Worm (Caenorhabditis elegans): ENCODE results near the gene H03E18.1.
"Not testable (repeated sequence)": the region's sequence is repeated elsewhere in the genome, so short reads cannot be mapped to it uniquely, and the experiment has no call there.

DNA sequence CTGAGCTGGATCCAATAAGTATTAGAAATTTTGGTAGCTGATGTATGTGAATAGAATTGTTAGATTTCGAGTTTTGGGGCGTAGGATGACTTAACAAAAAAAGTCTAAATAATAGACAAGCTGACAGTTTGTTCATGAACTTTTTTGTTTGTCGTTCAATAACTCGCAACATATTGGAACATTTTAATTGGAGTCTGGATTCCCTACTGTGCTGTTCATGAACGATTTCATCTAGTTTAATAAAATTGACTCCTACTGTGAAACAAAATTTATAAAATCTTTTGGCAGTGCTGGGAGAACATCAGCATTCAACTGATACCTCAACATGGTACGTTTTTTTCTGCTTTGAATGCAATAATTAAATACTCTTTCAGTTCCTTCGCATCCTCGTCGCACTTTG, 33.9 kb downstream of the H03E18.1 start, which contains the start of gene nspc-7:
- not testable (repeated sequence) for TF ChIP-seq elt-3 (tag; optimal IDR thresholded peaks at IDR 0.05); mdl-1 (tag; optimal IDR thresholded peaks at IDR 0.05); unc-39 (tag; optimal IDR thresholded peaks at IDR 0.05); unc-62 (GFP tag; optimal IDR thresholded peaks at IDR 0.05); snpc-4 (tag; optimal IDR thresholded peaks at IDR 0.05); ceh-82 (tag; optimal IDR thresholded peaks at IDR 0.05); ztf-1 (GFP tag; conservative IDR thresholded peaks at IDR 0.05); blmp-1 (tag; optimal IDR thresholded peaks at IDR 0.05; ENCODE audit: insufficient read depth); lin-13 (GFP tag; optimal IDR thresholded peaks at IDR 0.05); lin-39 (tag; optimal IDR thresholded peaks at IDR 0.05)
